Worm (Caenorhabditis elegans) whole organism, young adult: Measurements from ENCODE around the gene F14H12.2.

Experiments used
- B0261.1 ChIP-seq: sonication (generic microtip); optimal IDR thresholded peaks from 2 replicates; lab custom pipeline; 2016; ENCODE audit warnings: mild to moderate bottlenecking, missing genetic modification characterization, moderate library complexity, missing compliant biosample characterization
- C17E4.6 ChIP-seq: fragments of 200-800 bp; sonication (Bioruptor generic); IDR thresholded peaks from 2 replicates; pipeline ENCODE4 v1.3.6; 2022; ENCODE audit warnings: missing genetic modification reagents, missing genetic modification characterization, missing compliant biosample characterization
- F33H1.4 ChIP-seq: fragments of 200-800 bp; sonication (Bioruptor generic); IDR thresholded peaks from 2 replicates; pipeline ENCODE4 v1.3.6; 2022; ENCODE audit warnings: missing genetic modification reagents, missing genetic modification characterization, missing compliant biosample characterization
- F37B4.10 ChIP-seq: fragments of 200-800 bp; sonication (Bioruptor generic); IDR thresholded peaks from 2 replicates; pipeline ENCODE4 v1.3.6; 2022; ENCODE audit warnings: missing genetic modification characterization, missing compliant biosample characterization
- F49E8.2 ChIP-seq: sonication (generic microtip); optimal IDR thresholded peaks from 3 replicates; lab custom pipeline; 2017; ENCODE audit warnings: missing genetic modification characterization, mild to moderate bottlenecking, missing compliant biosample characterization, antibody characterized with exemption, moderate library complexity; ENCODE audit not compliant: insufficient read depth
- K12H6.12 ChIP-seq: fragments of 200-800 bp; sonication (Bioruptor generic); optimal IDR thresholded peaks from 2 replicates; lab custom pipeline; 2018; ENCODE audit warnings: mild to moderate bottlenecking, missing genetic modification characterization, missing compliant biosample characterization
- Y53G8AR.9 ChIP-seq: fragments of 200-800 bp; sonication (Bioruptor generic); conservative IDR thresholded peaks from 2 replicates; pipeline ENCODE4 v1.3.6; 2022; ENCODE audit warnings: missing genetic modification reagents, missing genetic modification characterization, missing compliant biosample characterization
- attf-3 ChIP-seq: fragments of 200-800 bp; sonication (Bioruptor generic); conservative IDR thresholded peaks from 2 replicates; pipeline ENCODE4 v1.3.6; 2022; ENCODE audit warnings: missing genetic modification reagents, missing genetic modification characterization, missing compliant biosample characterization
- attf-6 ChIP-seq: fragments of 200-800 bp; sonication (Bioruptor generic); IDR thresholded peaks from 2 replicates; pipeline ENCODE4 v1.3.6; 2022; ENCODE audit warnings: missing genetic modification reagents, missing genetic modification characterization, missing compliant biosample characterization
- cebp-1 ChIP-seq, 2 experiments: fragments of 200-800 bp in 1 of 2; sonication (Bioruptor generic) in 1 of 2; sonication (generic microtip) in 1 of 2; IDR thresholded peaks in 1 of 2; optimal IDR thresholded peaks in 1 of 2; 2 replicates each; pipeline versions ENCODE4 v1.3.6 to Lab custom; 2017 to 2022; ENCODE audit warnings: missing compliant biosample characterization in 2 of 2, missing genetic modification characterization in 2 of 2, mild to moderate bottlenecking in 1 of 2, missing genetic modification reagents in 1 of 2, moderate library complexity in 1 of 2
- ceh-27 ChIP-seq: fragments of 200-800 bp; sonication (Bioruptor generic); optimal IDR thresholded peaks from 2 replicates; lab custom pipeline; 2018; ENCODE audit warnings: mild to moderate bottlenecking, missing genetic modification characterization, moderate library complexity, missing compliant biosample characterization
- ceh-91 ChIP-seq: fragments of 200-800 bp; sonication (Bioruptor generic); IDR thresholded peaks from 2 replicates; pipeline ENCODE4 v1.3.6; 2022; ENCODE audit warnings: missing genetic modification reagents, missing genetic modification characterization, missing compliant biosample characterization
- chd-7 ChIP-seq: sonication (generic microtip); optimal IDR thresholded peaks from 2 replicates; lab custom pipeline; 2016; ENCODE audit warnings: mild to moderate bottlenecking, missing genetic modification characterization, moderate library complexity, missing compliant biosample characterization
- dox-1 ChIP-seq: fragments of 200-800 bp; sonication (Bioruptor generic); IDR thresholded peaks from 2 replicates; pipeline ENCODE4 v1.3.6; 2022; ENCODE audit warnings: missing genetic modification reagents, missing genetic modification characterization, missing compliant biosample characterization
- dpl-1 ChIP-seq: fragments of 150-350 bp; optimal IDR thresholded peaks from 2 replicates; lab custom pipeline; 2014; ENCODE audit warnings: missing biosample characterization, missing genetic modification reagents, missing genetic modification characterization
- efl-1 ChIP-seq: fragments of 150-350 bp; optimal IDR thresholded peaks from 2 replicates; lab custom pipeline; 2014; ENCODE audit warnings: missing biosample characterization, missing genetic modification reagents, missing genetic modification characterization
- egl-44 ChIP-seq: fragments of 200-800 bp; sonication (Bioruptor generic); IDR thresholded peaks from 2 replicates; pipeline ENCODE4 v1.3.6; 2022; ENCODE audit warnings: missing genetic modification reagents, missing genetic modification characterization, missing compliant biosample characterization
- egrh-3 ChIP-seq: fragments of 200-800 bp; sonication (Bioruptor generic); IDR thresholded peaks from 2 replicates; pipeline ENCODE4 v1.3.6; 2022; ENCODE audit warnings: missing genetic modification reagents, missing genetic modification characterization, missing compliant biosample characterization
- ets-4 ChIP-seq: fragments of 200-800 bp; sonication (Bioruptor generic); optimal IDR thresholded peaks from 2 replicates; lab custom pipeline; 2018; ENCODE audit warnings: mild to moderate bottlenecking, missing genetic modification characterization, missing compliant biosample characterization
- fkh-3 ChIP-seq: sonication (generic microtip); optimal IDR thresholded peaks from 2 replicates; lab custom pipeline; 2016; ENCODE audit warnings: mild to moderate bottlenecking, missing genetic modification characterization, missing compliant biosample characterization
- hlh-26 ChIP-seq: fragments of 200-800 bp; sonication (Bioruptor generic); conservative IDR thresholded peaks from 2 replicates; pipeline ENCODE4 v1.3.6; 2022; ENCODE audit warnings: missing genetic modification reagents, missing genetic modification characterization, missing compliant biosample characterization
- hmg-20 ChIP-seq: fragments of 200-800 bp; sonication (Bioruptor generic); IDR thresholded peaks from 2 replicates; pipeline ENCODE4 v1.3.6; 2022; ENCODE audit warnings: missing genetic modification reagents, missing genetic modification characterization, missing compliant biosample characterization
- hsf-1 ChIP-seq: fragments of 200-800 bp; sonication (Bioruptor generic); IDR thresholded peaks from 2 replicates; pipeline ENCODE4 v1.3.6; 2022; ENCODE audit warnings: missing genetic modification reagents, missing genetic modification characterization, missing compliant biosample characterization
- let-607 ChIP-seq, 2 experiments: fragments of 200-800 bp in 1 of 2; sonication (Bioruptor generic) in 1 of 2; sonication (generic microtip) in 1 of 2; optimal IDR thresholded peaks; 2 replicates each; lab custom pipeline; 2016 to 2018; ENCODE audit warnings: mild to moderate bottlenecking in 2 of 2, missing compliant biosample characterization in 2 of 2, missing genetic modification characterization in 2 of 2, moderate library complexity in 2 of 2, missing genotype in 1 of 2
- lin-26 ChIP-seq: fragments of 200-800 bp; sonication (Bioruptor generic); IDR thresholded peaks from 2 replicates; pipeline ENCODE4 v1.3.6; 2022; ENCODE audit warnings: missing genetic modification reagents, missing genetic modification characterization, missing compliant biosample characterization
- lin-40 ChIP-seq: sonication (generic microtip); optimal IDR thresholded peaks from 2 replicates; lab custom pipeline; 2016; ENCODE audit warnings: missing genetic modification characterization, mild to moderate bottlenecking, missing compliant biosample characterization, missing genotype, missing genetic modification reagents
- lsl-1 ChIP-seq: fragments of 200-800 bp; sonication (Bioruptor generic); optimal IDR thresholded peaks from 2 replicates; lab custom pipeline; 2018; ENCODE audit warnings: mild to moderate bottlenecking, missing genetic modification characterization, moderate library complexity, missing compliant biosample characterization
- lsy-27 ChIP-seq: sonication (generic microtip); optimal IDR thresholded peaks from 2 replicates; lab custom pipeline; 2017; ENCODE audit warnings: missing genetic modification characterization, mild to moderate bottlenecking, missing compliant biosample characterization, antibody characterized with exemption, missing genotype, borderline replicate concordance; ENCODE audit not compliant: insufficient read depth
- madf-6 ChIP-seq: fragments of 200-800 bp; sonication (Bioruptor generic); IDR thresholded peaks from 2 replicates; pipeline ENCODE4 v1.3.6; 2022; ENCODE audit warnings: missing genetic modification reagents, missing genetic modification characterization, missing compliant biosample characterization
- mel-28 ChIP-seq: sonication (generic microtip); optimal IDR thresholded peaks from 2 replicates; lab custom pipeline; 2016; ENCODE audit warnings: borderline replicate concordance, mild to moderate bottlenecking, missing genetic modification characterization, missing compliant biosample characterization
- nfya-2 ChIP-seq: fragments of 200-800 bp; sonication (Bioruptor generic); IDR thresholded peaks from 2 replicates; pipeline ENCODE4 v1.3.6; 2022; ENCODE audit warnings: missing genetic modification reagents, missing genetic modification characterization, missing compliant biosample characterization
- snpc-1.1 ChIP-seq: sonication (generic microtip); optimal IDR thresholded peaks from 2 replicates; lab custom pipeline; 2017; ENCODE audit warnings: missing genetic modification characterization, mild to moderate bottlenecking, missing compliant biosample characterization, antibody characterized with exemption, moderate library complexity, missing genotype, missing genetic modification reagents; ENCODE audit not compliant: insufficient read depth
- snpc-1.3 ChIP-seq: sonication (generic microtip); optimal IDR thresholded peaks from 2 replicates; lab custom pipeline; 2017; ENCODE audit warnings: missing genetic modification characterization, mild to moderate bottlenecking, missing compliant biosample characterization, antibody characterized with exemption, moderate library complexity, missing genotype, missing genetic modification reagents; ENCODE audit not compliant: insufficient read depth
- somi-1 ChIP-seq: fragments of 200-800 bp; sonication (Bioruptor generic); optimal IDR thresholded peaks from 2 replicates; lab custom pipeline; 2018; ENCODE audit warnings: mild to moderate bottlenecking, missing genetic modification characterization, missing compliant biosample characterization
- sptf-2 ChIP-seq: fragments of 200-800 bp; sonication (Bioruptor generic); optimal IDR thresholded peaks from 2 replicates; lab custom pipeline; 2018; ENCODE audit warnings: mild to moderate bottlenecking, missing genetic modification characterization, missing compliant biosample characterization
- unc-130 ChIP-seq: sonication (generic microtip); optimal IDR thresholded peaks from 2 replicates; lab custom pipeline; 2016; ENCODE audit warnings: missing genetic modification reagents, missing genetic modification characterization, missing compliant biosample characterization
- unc-62 ChIP-seq: fragments of 150-350 bp; optimal IDR thresholded peaks from 2 replicates; lab custom pipeline; 2014; ENCODE audit warnings: missing biosample characterization, missing genetic modification reagents, missing genetic modification characterization
- xnd-1 ChIP-seq: sonication (generic microtip); optimal IDR thresholded peaks from 2 replicates; lab custom pipeline; 2016; ENCODE audit warnings: missing genotype, missing genetic modification reagents, missing genetic modification characterization, missing compliant biosample characterization
- ztf-18 ChIP-seq: sonication (generic microtip); optimal IDR thresholded peaks from 2 replicates; lab custom pipeline; 2016; ENCODE audit warnings: missing genotype, mild to moderate bottlenecking, missing genetic modification characterization, missing compliant biosample characterization
- ztf-25 ChIP-seq: fragments of 200-800 bp; sonication (Bioruptor generic); IDR thresholded peaks from 2 replicates; pipeline ENCODE4 v1.3.6; 2022; ENCODE audit warnings: missing genetic modification reagents, missing genetic modification characterization, missing compliant biosample characterization
- ztf-6 ChIP-seq: fragments of 200-800 bp; sonication (Bioruptor generic); IDR thresholded peaks from 2 replicates; pipeline ENCODE4 v1.3.6; 2022; ENCODE audit warnings: missing genetic modification reagents, missing genetic modification characterization, missing compliant biosample characterization

The F14H12.2 gene

DNA sequence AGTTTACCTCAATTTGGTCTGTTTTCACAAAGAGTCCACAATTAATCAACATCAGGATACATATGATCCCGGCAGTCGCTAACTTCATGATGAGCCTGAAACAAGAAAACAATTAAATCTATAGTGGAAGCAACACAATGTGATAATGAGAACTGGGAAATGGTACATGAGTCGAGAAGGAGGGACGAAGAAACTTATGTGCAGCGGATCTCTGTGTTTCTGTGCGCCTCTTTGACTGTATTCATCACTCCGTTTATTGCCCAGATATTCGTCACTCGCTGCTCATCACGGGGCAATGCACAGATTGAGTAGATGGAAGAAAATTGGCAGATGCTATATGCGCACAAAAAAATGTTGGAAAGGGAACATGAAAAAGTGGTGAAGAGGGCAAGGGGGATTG is 15.9 kb downstream of the F14H12.2 start, which contains the start of gene R160.3:
TSS of gene R160.3 (minus strand) at position 101 of the 400 bp plus-strand sequence.
- TF ChIP-seq somi-1 (GFP tag; lab: Kevin White, UChicago): no peak
- TF ChIP-seq attf-6 (GFP tag; lab: Robert Waterston, UW): no peak
- no peak for TF ChIP-seq ztf-18 (tag; lab: Kevin White, UChicago)
- no peak for TF ChIP-seq dpl-1 (GFP tag; lab: Kevin White, UChicago)
- no peak for TF ChIP-seq hlh-26
- no peak for TF ChIP-seq C17E4.6
- TF ChIP-seq snpc-1.1 (tag; lab: Kevin White, UChicago): no peak
- no peak for TF ChIP-seq attf-3 (GFP tag; lab: Robert Waterston, UW)
- TF ChIP-seq efl-1 (GFP tag; lab: Kevin White, UChicago): no peak
- TF ChIP-seq let-607 (tag; optimal IDR thresholded peaks at IDR 0.05; lab: Kevin White, UChicago): no peak
- no peak for TF ChIP-seq mel-28 (tag; lab: Kevin White, UChicago)
- TF ChIP-seq ceh-91 (GFP tag; lab: Robert Waterston, UW): no peak
- TF ChIP-seq madf-6 (GFP tag; lab: Robert Waterston, UW): no peak
- no peak for TF ChIP-seq hsf-1 (GFP tag; lab: Robert Waterston, UW)
- no peak for TF ChIP-seq F33H1.4 (GFP tag; lab: Robert Waterston, UW)
- no peak for TF ChIP-seq Y53G8AR.9 (GFP tag; lab: Robert Waterston, UW)
- no peak for TF ChIP-seq K12H6.12 (tag; lab: Kevin White, UChicago)
- no peak for TF ChIP-seq lsy-27 (tag; lab: Kevin White, UChicago)
- TF ChIP-seq egrh-3: no peak

- TF ChIP-seq Y53G8AR.9 (GFP tag; lab: Robert Waterston, UW): no peak
- TF ChIP-seq dox-1: no peak
These were observed 17.1 kb downstream of the F14H12.2 start, which contains the start of gene R160.10 for ce11 chrX:4367414-4367813. Gene R160.10 (minus strand): TSS chrX:4367514.

ce11 chrX:4368800-4369199 is 18.5 kb downstream of the F14H12.2 start, which contains the start of gene R160.4:
Gene R160.4 (minus strand): TSS chrX:4368900.
- TF ChIP-seq F37B4.10 (no peak), hmg-20 (GFP tag; lab: Robert Waterston, UW) (no peak), lin-26 (GFP tag; lab: Robert Waterston, UW) (no peak), lsl-1 (GFP tag; lab: Kevin White, UChicago) (no peak), somi-1 (GFP tag; lab: Kevin White, UChicago) (no peak), sptf-2 (GFP tag; lab: Kevin White, UChicago) (no peak), dpl-1 (GFP tag; lab: Kevin White, UChicago) (no peak), ztf-25 (GFP tag; lab: Robert Waterston, UW) (no peak), ztf-6 (no peak), ceh-27 (GFP tag; lab: Kevin White, UChicago) (no peak), cebp-1 (GFP tag; IDR thresholded peaks at IDR 0.05; lab: Robert Waterston, UW) (no peak), cebp-1 (tag; optimal IDR thresholded peaks at IDR 0.05; lab: Kevin White, UChicago) (no peak), nfya-2 (GFP tag; lab: Robert Waterston, UW) (no peak), unc-130 (GFP tag; lab: Kevin White, UChicago) (no peak), egl-44 (GFP tag; lab: Robert Waterston, UW) (no peak), madf-6 (GFP tag; lab: Robert Waterston, UW) (no peak), hlh-26 (no peak)

DNA sequence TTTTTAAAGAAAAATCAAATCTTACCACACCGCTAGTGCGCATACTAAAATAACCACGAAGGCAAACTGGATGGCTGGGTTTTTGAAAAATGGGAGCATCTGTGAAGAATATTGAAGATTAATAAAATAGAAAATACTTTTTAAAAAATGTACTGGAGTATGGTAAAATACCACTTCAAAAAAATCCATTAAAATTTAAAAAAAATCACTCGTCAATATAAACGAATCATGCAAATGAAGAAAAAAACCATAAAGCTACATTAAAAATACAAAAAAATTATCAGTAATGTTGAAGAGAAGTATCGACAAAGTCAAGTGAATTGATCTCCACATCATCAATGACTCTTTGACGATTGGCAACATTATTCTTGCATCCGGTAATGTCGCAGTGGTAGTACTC is 20.5 kb downstream of the F14H12.2 start, which contains the start of gene R160.5:
TSS of gene R160.5 (minus strand) at position 101 of the 400 bp plus-strand sequence.
- TF ChIP-seq snpc-1.3 (tag; lab: Kevin White, UChicago) (no peak), lin-40 (tag; lab: Kevin White, UChicago) (no peak), unc-62 (GFP tag; lab: Kevin White, UChicago) (no peak), hlh-26 (no peak), nfya-2 (GFP tag; lab: Robert Waterston, UW) (no peak), ztf-18 (tag; lab: Kevin White, UChicago) (no peak), F33H1.4 (GFP tag; lab: Robert Waterston, UW) (no peak), ets-4 (no peak), B0261.1 (tag; lab: Kevin White, UChicago) (no peak), F49E8.2 (tag; lab: Kevin White, UChicago) (no peak), chd-7 (tag; lab: Kevin White, UChicago) (no peak), xnd-1 (tag; lab: Kevin White, UChicago) (no peak), hsf-1 (GFP tag; lab: Robert Waterston, UW) (no peak), fkh-3 (tag; lab: Kevin White, UChicago) (no peak), let-607 (tag; optimal IDR thresholded peaks at IDR 0.05; lab: Kevin White, UChicago) (no peak)
